Fruit fly (Drosophila melanogaster) whole organism, embryonic: ENCODE measurements around the gene CG12608.
A peak's percentile ranks its signal among the peaks of the same experiment; 100 is the strongest.

ENCODE experiments used
- Bteb2 ChIP-seq: fragments of 200-800 bp; sonication (Bioruptor generic); optimal IDR thresholded peaks from 2 replicates; lab custom pipeline; 2016; ENCODE audit warnings: missing biosample characterization, missing genetic modification characterization
- CG10366 ChIP-seq: fragments of 200-800 bp; sonication (Bioruptor generic); IDR thresholded peaks from 2 replicates; pipeline ENCODE4 v1.3.6; 2022; ENCODE audit warnings: missing biosample characterization, missing genetic modification characterization
- CG11504 ChIP-seq: fragments of 200-800 bp; sonication (Bioruptor generic); optimal IDR thresholded peaks from 3 replicates; lab custom pipeline; 2019; ENCODE audit warnings: missing biosample characterization, mild to moderate bottlenecking, missing genetic modification characterization, moderate library complexity
- CG1832 ChIP-seq: fragments of 200-800 bp; sonication (Bioruptor generic); optimal IDR thresholded peaks from 2 replicates; lab custom pipeline; 2017; ENCODE audit warnings: missing biosample characterization, mild to moderate bottlenecking, missing genetic modification characterization, inconsistent platforms
- CG30403 ChIP-seq: fragments of 200-800 bp; sonication (Bioruptor generic); optimal IDR thresholded peaks from 3 replicates; lab custom pipeline; 2016; ENCODE audit warnings: missing biosample characterization, missing genetic modification characterization
- CG33557 ChIP-seq: fragments of 200-800 bp; sonication (Bioruptor generic); optimal IDR thresholded peaks from 2 replicates; lab custom pipeline; 2019; ENCODE audit warnings: missing biosample characterization, mild to moderate bottlenecking, missing genetic modification characterization, moderate library complexity
- CG34224 ChIP-seq: fragments of 200-800 bp; sonication (Bioruptor generic); IDR thresholded peaks from 3 replicates; pipeline ENCODE4 v1.3.6; 2022; ENCODE audit warnings: missing biosample characterization, missing genetic modification characterization; ENCODE audit not compliant: partially characterized antibody
- CG4360 ChIP-seq: fragments of 200-800 bp; sonication (Bioruptor generic); IDR thresholded peaks from 2 replicates; pipeline ENCODE4 v1.3.6; 2022; ENCODE audit warnings: missing biosample characterization, missing genetic modification characterization
- CG7357 ChIP-seq: fragments of 200-800 bp; sonication (Bioruptor generic); IDR thresholded peaks from 3 replicates; pipeline ENCODE4 v1.3.6; 2022; ENCODE audit warnings: missing biosample characterization, missing genetic modification characterization
- CG7987 ChIP-seq: fragments of 200-800 bp; sonication (Bioruptor generic); optimal IDR thresholded peaks from 2 replicates; lab custom pipeline; 2018; ENCODE audit warnings: missing biosample characterization, mild to moderate bottlenecking, missing genetic modification characterization, moderate library complexity
- CG9797 ChIP-seq: fragments of 200-800 bp; sonication (Bioruptor generic); optimal IDR thresholded peaks from 3 replicates; lab custom pipeline; 2018; ENCODE audit warnings: missing biosample characterization, mild to moderate bottlenecking, missing genetic modification characterization
- CG9817 ChIP-seq: fragments of 200-800 bp; sonication (Bioruptor generic); optimal IDR thresholded peaks from 2 replicates; lab custom pipeline; 2018; ENCODE audit warnings: missing biosample characterization, mild to moderate bottlenecking, missing genetic modification characterization, moderate library complexity
- CTCF ChIP-seq: fragments of 200-800 bp; sonication (Bioruptor generic); optimal IDR thresholded peaks from 2 replicates; lab custom pipeline; 2017; ENCODE audit warnings: missing biosample characterization, mild to moderate bottlenecking, missing genetic modification characterization, moderate library complexity
- Doc2 ChIP-seq: fragments of 200-800 bp; sonication (Bioruptor generic); IDR thresholded peaks from 2 replicates; pipeline ENCODE4 v1.3.6; 2022; ENCODE audit warnings: missing biosample characterization, missing genetic modification characterization
- Dref ChIP-seq: fragments of 200-800 bp; sonication (Bioruptor generic); IDR thresholded peaks from 2 replicates; pipeline ENCODE4 v1.3.6; 2022; ENCODE audit warnings: missing biosample characterization, missing genetic modification characterization
- E2f1 ChIP-seq: fragments of 200-800 bp; sonication (Bioruptor generic); IDR thresholded peaks from 2 replicates; pipeline ENCODE4 v1.3.6; 2022; ENCODE audit warnings: missing biosample characterization, missing genetic modification characterization
- Ets65A ChIP-seq: fragments of 200-800 bp; sonication (Bioruptor generic); peaks from one replicate; lab custom pipeline; 2016; ENCODE audit warnings: missing biosample characterization, missing genetic modification characterization
- HLH4C ChIP-seq: fragments of 200-800 bp; sonication (Bioruptor generic); IDR thresholded peaks from 3 replicates; pipeline ENCODE4 v1.3.6; 2022; ENCODE audit warnings: missing biosample characterization, missing genetic modification characterization; ENCODE audit not compliant: partially characterized antibody
- HmgD ChIP-seq: fragments of 200-800 bp; sonication (Bioruptor generic); optimal IDR thresholded peaks from 3 replicates; lab custom pipeline; 2016; ENCODE audit warnings: missing biosample characterization, missing genetic modification characterization
- Hr78 ChIP-seq, 2 experiments: fragments of 200-800 bp in 1 of 2; fragments of >200 bp in 1 of 2; sonication (Bioruptor generic) in 1 of 2; optimal IDR thresholded peaks; 2 replicates each; lab custom pipeline; 2017 to 2019; ENCODE audit warnings: missing biosample characterization in 2 of 2, missing genetic modification characterization in 2 of 2, mild to moderate bottlenecking in 1 of 2, moderate library complexity in 1 of 2
- Kr ChIP-seq: fragments of 200-800 bp; sonication (Bioruptor generic); optimal IDR thresholded peaks from 2 replicates; lab custom pipeline; 2017; ENCODE audit warnings: missing biosample characterization, mild to moderate bottlenecking, missing genetic modification characterization
- Lpt ChIP-seq: fragments of >200 bp; optimal IDR thresholded peaks from 2 replicates; lab custom pipeline; 2018; ENCODE audit warnings: missing biosample characterization, missing genetic modification characterization
- Nf-YB ChIP-seq: fragments of 200-800 bp; sonication (Bioruptor generic); optimal IDR thresholded peaks from 3 replicates; lab custom pipeline; 2019; ENCODE audit warnings: missing biosample characterization, mild to moderate bottlenecking, missing genetic modification characterization, moderate library complexity
- Scr ChIP-seq: fragments of 200-800 bp; sonication (Bioruptor generic); IDR thresholded peaks from 2 replicates; pipeline ENCODE4 v1.3.6; 2022; ENCODE audit warnings: missing biosample characterization, missing genetic modification characterization; ENCODE audit not compliant: partially characterized antibody
- Sox102F ChIP-seq: fragments of 200-800 bp; sonication (Bioruptor generic); optimal IDR thresholded peaks from 2 replicates; lab custom pipeline; 2018; ENCODE audit warnings: missing biosample characterization, mild to moderate bottlenecking, missing genetic modification characterization, moderate library complexity
- Trl ChIP-seq, 3 experiments: fragments of >200 bp in 2 of 3; fragments of 200-800 bp in 1 of 3; sonication (Bioruptor generic) in 1 of 3; optimal IDR thresholded peaks; 2 replicates in 1 of 3; 3 replicates in 2 of 3; lab custom pipeline; 2016 to 2017; ENCODE audit warnings: missing biosample characterization in 1 of 3, missing genetic modification characterization in 1 of 3
- bbx ChIP-seq: fragments of 200-800 bp; sonication (Bioruptor generic); IDR thresholded peaks from 2 replicates; pipeline ENCODE4 v1.3.6; 2022; ENCODE audit warnings: missing biosample characterization, missing genetic modification characterization; ENCODE audit not compliant: partially characterized antibody
- bigmax ChIP-seq: fragments of 200-800 bp; sonication (Bioruptor generic); optimal IDR thresholded peaks from 2 replicates; lab custom pipeline; 2018; ENCODE audit warnings: missing biosample characterization, mild to moderate bottlenecking, missing genetic modification characterization
- bsh ChIP-seq, 2 experiments: fragments of 200-800 bp; sonication (Bioruptor generic); optimal IDR thresholded peaks; 2 replicates each; lab custom pipeline; 2017 to 2018; ENCODE audit warnings: mild to moderate bottlenecking in 2 of 2, missing biosample characterization in 2 of 2, missing genetic modification characterization in 2 of 2, moderate library complexity in 1 of 2
- btn ChIP-seq: fragments of 200-800 bp; sonication (Bioruptor generic); optimal IDR thresholded peaks from 2 replicates; lab custom pipeline; 2016; ENCODE audit warnings: missing biosample characterization, missing genetic modification characterization
- cad ChIP-seq: fragments of >200 bp; optimal IDR thresholded peaks from 2 replicates; lab custom pipeline; 2017; ENCODE audit warnings: missing biosample characterization, missing genetic modification characterization
- dmrt11E ChIP-seq: fragments of 200-800 bp; sonication (Bioruptor generic); optimal IDR thresholded peaks from 3 replicates; lab custom pipeline; 2018; ENCODE audit warnings: missing biosample characterization, mild to moderate bottlenecking, missing genetic modification characterization, moderate library complexity
- exex ChIP-seq: fragments of 200-800 bp; sonication (Bioruptor generic); optimal IDR thresholded peaks from 4 replicates; lab custom pipeline; 2018; ENCODE audit warnings: missing biosample characterization, mild to moderate bottlenecking, missing genetic modification characterization, moderate library complexity
- fd3F ChIP-seq: fragments of 200-800 bp; sonication (Bioruptor generic); optimal IDR thresholded peaks from 2 replicates; lab custom pipeline; 2018; ENCODE audit warnings: missing biosample characterization, mild to moderate bottlenecking, missing genetic modification characterization, moderate library complexity
- gem ChIP-seq: fragments of 200-800 bp; sonication (Bioruptor generic); optimal IDR thresholded peaks from 2 replicates; lab custom pipeline; 2019; ENCODE audit warnings: missing biosample characterization, mild to moderate bottlenecking, missing genetic modification characterization, moderate library complexity
- mld ChIP-seq: fragments of 200-800 bp; sonication (Bioruptor generic); IDR thresholded peaks from 3 replicates; pipeline ENCODE4 v1.3.6; 2022; ENCODE audit warnings: missing biosample characterization, missing genetic modification characterization; ENCODE audit not compliant: partially characterized antibody
- nmo ChIP-seq: fragments of 200-800 bp; sonication (Bioruptor generic); optimal IDR thresholded peaks from 2 replicates; lab custom pipeline; 2018; ENCODE audit warnings: missing biosample characterization, mild to moderate bottlenecking, missing genetic modification characterization, moderate library complexity
- otp ChIP-seq: fragments of 200-800 bp; sonication (Bioruptor generic); IDR thresholded peaks from 3 replicates; pipeline ENCODE4, ENCODE4 v1.3.6; 2022; ENCODE audit warnings: missing biosample characterization, missing genetic modification characterization
- ro ChIP-seq: fragments of 200-800 bp; sonication (Bioruptor generic); IDR thresholded peaks from 2 replicates; pipeline ENCODE4 v1.3.6; 2022; ENCODE audit warnings: missing biosample characterization, missing genetic modification characterization
- salm ChIP-seq: fragments of 200-800 bp; sonication (Bioruptor generic); optimal IDR thresholded peaks from 2 replicates; lab custom pipeline; 2018; ENCODE audit warnings: missing biosample characterization, mild to moderate bottlenecking, missing genetic modification characterization
- ssp ChIP-seq: fragments of 200-800 bp; sonication (Bioruptor generic); IDR thresholded peaks from 2 replicates; pipeline ENCODE4 v1.3.6; 2022; ENCODE audit warnings: missing biosample characterization, missing genetic modification characterization
- wor ChIP-seq: fragments of 200-800 bp; sonication (Bioruptor generic); IDR thresholded peaks from 2 replicates; pipeline ENCODE4 v1.3.6; 2022; ENCODE audit warnings: missing biosample characterization, missing genetic modification characterization
- zen2 ChIP-seq: fragments of 200-800 bp; sonication (Bioruptor generic); IDR thresholded peaks from 3 replicates; pipeline ENCODE4 v1.3.6; 2022; ENCODE audit warnings: missing biosample characterization, missing genetic modification characterization; ENCODE audit not compliant: partially characterized antibody

CG12608 gene

dm6 chrX:15333066-15333874, 11.2 kb downstream of the CG12608 start, which contains the start of the genes CG9114 and HDAC6 (continued):
- no peak; the same call in 2 of the 3 replicates for TF ChIP-seq mld (GFP tag; lab: Robert Waterston, UW)
- TF ChIP-seq bbx (GFP tag; lab: Robert Waterston, UW), result peak; percentile 72
- TF ChIP-seq gem (tag; lab: Kevin White, UChicago), result no peak
- no peak for TF ChIP-seq Lpt (GFP tag; lab: Kevin White, UChicago)
- TF ChIP-seq bsh (GFP tag; optimal IDR thresholded peaks at IDR 0.05; lab: Kevin White, UChicago), result peak in 1 of 2 experiments; percentile 3
- TF ChIP-seq cad (GFP tag; lab: Kevin White, UChicago), result no peak
- TF ChIP-seq CTCF, result no peak
- TF ChIP-seq E2f1 (GFP tag; lab: Robert Waterston, UW), result peak; percentile 47; the same call in 1 of the 2 replicates
- TF ChIP-seq Hr78 (GFP tag; optimal IDR thresholded peaks at IDR 0.05; lab: Kevin White, UChicago), result no peak
- no peak for TF ChIP-seq Ets65A (GFP tag; lab: Kevin White, UChicago)
- TF ChIP-seq ro (GFP tag; lab: Robert Waterston, UW), result no peak
- TF ChIP-seq CG7987 (GFP tag; lab: Kevin White, UChicago), result no peak
- no peak for TF ChIP-seq salm (tag; lab: Kevin White, UChicago)
- peak; percentile 57 for TF ChIP-seq CG4360 (GFP tag; lab: Robert Waterston, UW)
- TF ChIP-seq otp, result 0 out of 3 replicates have a peak, but pooled peaks have one; percentile 27
- no peak for TF ChIP-seq ssp (GFP tag; lab: Robert Waterston, UW)
- no peak for TF ChIP-seq wor (GFP tag; lab: Robert Waterston, UW)
- peak; percentile 70; the same call in 2 of the 3 replicates for TF ChIP-seq zen2 (GFP tag; lab: Robert Waterston, UW)
- no peak for TF ChIP-seq bigmax (GFP tag; lab: Kevin White, UChicago)
- no peak for TF ChIP-seq CG10366 (GFP tag; lab: Robert Waterston, UW)
- no peak for TF ChIP-seq CG11504 (tag; lab: Kevin White, UChicago)
- TF ChIP-seq Nf-YB (GFP tag; lab: Kevin White, UChicago), result no peak
- TF ChIP-seq CG7357 (GFP tag; lab: Robert Waterston, UW), result no peak
- TF ChIP-seq Dref (GFP tag; lab: Robert Waterston, UW), result peak; percentile 74
- no peak for TF ChIP-seq CG30403 (GFP tag; lab: Kevin White, UChicago)
- peak; percentile 5 for TF ChIP-seq exex
- no peak for TF ChIP-seq Sox102F
- no peak for TF ChIP-seq btn (GFP tag; lab: Kevin White, UChicago)
- no peak for TF ChIP-seq CG33557 (GFP tag; lab: Kevin White, UChicago)
- TF ChIP-seq nmo (GFP tag; lab: Kevin White, UChicago), result peak; percentile 15
- TF ChIP-seq dmrt11E (tag; lab: Kevin White, UChicago), result no peak
- peak; percentile 89; the same call in 2 of the 3 replicates for TF ChIP-seq CG34224 (GFP tag; lab: Robert Waterston, UW)
- TF ChIP-seq Trl (optimal IDR thresholded peaks at IDR 0.05; lab: Kevin White, UChicago), result peak; percentile 74 to 81
- peak; percentile 38 for TF ChIP-seq Trl (GFP tag; optimal IDR thresholded peaks at IDR 0.05; lab: Kevin White, UChicago)
- no peak for TF ChIP-seq fd3F (GFP tag; lab: Kevin White, UChicago)
- TF ChIP-seq CG1832 (GFP tag; lab: Kevin White, UChicago), result peak; percentile 90
- TF ChIP-seq Kr (GFP tag; lab: Kevin White, UChicago), result no peak
- TF ChIP-seq HLH4C (GFP tag; lab: Robert Waterston, UW), result peak; percentile 93
- peak; percentile 91 for TF ChIP-seq Scr
- TF ChIP-seq CG9817 (tag; lab: Kevin White, UChicago), result no peak
- no peak for TF ChIP-seq Bteb2 (GFP tag; lab: Kevin White, UChicago)
- TF ChIP-seq CG9797 (GFP tag; lab: Kevin White, UChicago), result no peak
- no peak for TF ChIP-seq Doc2 (GFP tag; lab: Robert Waterston, UW)
- peak; percentile 55 for TF ChIP-seq HmgD (GFP tag; lab: Kevin White, UChicago)
